Worm (Caenorhabditis elegans) whole organism, L1 larva: ENCODE measurements around the gene F48E3.2.

ENCODE experiments used
- ama-1 ChIP-seq: fragments of 150-350 bp; optimal IDR thresholded peaks from 2 replicates; lab custom pipeline; 2014
- ceh-88 ChIP-seq: fragments of 200-800 bp; sonication (Bioruptor generic); IDR thresholded peaks from 2 replicates; pipeline ENCODE4 v1.3.6; 2022; ENCODE audit warnings: missing genetic modification characterization, missing compliant biosample characterization
- dpl-1 ChIP-seq, 3 experiments: fragments of 150-350 bp in 2 of 3; sonication (generic microtip) in 1 of 3; optimal IDR thresholded peaks; 2 replicates each; lab custom pipeline; 2014 to 2017; ENCODE audit warnings: missing biosample characterization in 3 of 3, missing genetic modification characterization in 3 of 3, missing genetic modification reagents in 3 of 3
- fkh-10 ChIP-seq: sonication (generic microtip); optimal IDR thresholded peaks from 2 replicates; lab custom pipeline; 2017; ENCODE audit warnings: missing biosample characterization, missing genetic modification reagents, missing genetic modification characterization
- nhr-11 ChIP-seq: fragments of 150-350 bp; optimal IDR thresholded peaks from 2 replicates; lab custom pipeline; 2014; ENCODE audit warnings: missing biosample characterization, missing genetic modification characterization
- nhr-12 ChIP-seq: sonication (generic microtip); optimal IDR thresholded peaks from 2 replicates; lab custom pipeline; 2017; ENCODE audit warnings: missing biosample characterization, missing genetic modification characterization
- nhr-28 ChIP-seq: fragments of 150-350 bp; optimal IDR thresholded peaks from 2 replicates; lab custom pipeline; 2014; ENCODE audit warnings: missing biosample characterization, missing genetic modification characterization
- nhr-77 ChIP-seq: fragments of 150-350 bp; optimal IDR thresholded peaks from 2 replicates; lab custom pipeline; 2014; ENCODE audit warnings: missing biosample characterization, missing genetic modification characterization
- nhr-90 ChIP-seq: sonication (generic microtip); optimal IDR thresholded peaks from 2 replicates; lab custom pipeline; 2016; ENCODE audit warnings: mild to moderate bottlenecking, missing genetic modification characterization, missing compliant biosample characterization; ENCODE audit not compliant: poor library complexity
- pag-3 ChIP-seq: sonication (generic microtip); optimal IDR thresholded peaks from 2 replicates; lab custom pipeline; 2017; ENCODE audit warnings: missing genetic modification characterization, mild to moderate bottlenecking, missing compliant biosample characterization, antibody characterized with exemption, borderline replicate concordance; ENCODE audit not compliant: insufficient read depth
- pqm-1 ChIP-seq: sonication (generic microtip); optimal IDR thresholded peaks from 3 replicates; lab custom pipeline; 2017; ENCODE audit warnings: missing biosample characterization, missing genetic modification characterization
- skn-1 ChIP-seq: fragments of 150-350 bp; optimal IDR thresholded peaks from 2 replicates; lab custom pipeline; 2014; ENCODE audit warnings: missing biosample characterization, missing genetic modification characterization
- ztf-11 ChIP-seq, 2 experiments: sonication (generic microtip); optimal IDR thresholded peaks; 2 replicates each; lab custom pipeline; 2016 to 2017; ENCODE audit warnings: missing genetic modification characterization in 2 of 2, missing biosample characterization in 1 of 2, missing compliant biosample characterization in 1 of 2

- no peak for TF ChIP-seq nhr-90
- TF ChIP-seq nhr-77 = no peak
- TF ChIP-seq fkh-10 (GFP tag; lab: Kevin White, UChicago) = no peak
- no peak for TF ChIP-seq skn-1
- no peak for TF ChIP-seq nhr-28
- no peak for TF ChIP-seq pqm-1
- no peak for TF ChIP-seq ceh-88
- TF ChIP-seq nhr-12 (tag; lab: Kevin White, UChicago) = no peak
- TF ChIP-seq dpl-1 (GFP tag; optimal IDR thresholded peaks at IDR 0.05; lab: Kevin White, UChicago) = no peak
- no peak for TF ChIP-seq pag-3 (tag; lab: Kevin White, UChicago)
- no peak for TF ChIP-seq ama-1 (lab: Kevin White, UChicago)
- no peak for TF ChIP-seq nhr-11 (tag; lab: Kevin White, UChicago)
- no peak for TF ChIP-seq ztf-11 (tag; optimal IDR thresholded peaks at IDR 0.05; lab: Kevin White, UChicago)
These were observed 45.6 kb downstream of the F48E3.2 start for ce11 chrX:7447340-7447739.
